Worm (Caenorhabditis elegans): Measurements from ENCODE around the gene M03B6.4.

Gene M03B6.4

ce11 chrX:13852606-13853005 lies 6.0 kb upstream of the M03B6.4 start, which contains the start of gene mct-3:
mct-3 (plus strand) TSS chrX:13852906.
- TF ChIP-seq lin-54 (GFP tag; optimal IDR thresholded peaks at IDR 0.05) (no peak), aptf-3 (GFP tag; IDR thresholded peaks at IDR 0.05) (no peak), mel-28 (tag; optimal IDR thresholded peaks at IDR 0.05; ENCODE audit: borderline replicate concordance) (no peak), let-526 (GFP tag; IDR thresholded peaks at IDR 0.05) (no peak), madf-8 (GFP tag; conservative IDR thresholded peaks at IDR 0.05) (no peak), nfyb-1 (GFP tag; IDR thresholded peaks at IDR 0.05) (no peak), sea-2 (GFP tag; IDR thresholded peaks at IDR 0.05) (no peak), rcor-1 (GFP tag; IDR thresholded peaks at IDR 0.05) (no peak), K12H6.12 (tag; optimal IDR thresholded peaks at IDR 0.05) (no peak), snpc-1.1 (tag; optimal IDR thresholded peaks at IDR 0.05; ENCODE audit: insufficient read depth) (no peak), nhr-90 (tag; optimal IDR thresholded peaks at IDR 0.05) (no peak), F52B5.7 (tag; optimal IDR thresholded peaks at IDR 0.05) (no peak), xnd-1 (tag; optimal IDR thresholded peaks at IDR 0.05) (no peak), fkh-3 (tag; optimal IDR thresholded peaks at IDR 0.05) (no peak)

ce11 chrX:13855928-13856327 lies 2.7 kb upstream of the M03B6.4 start:
- no peak for TF ChIP-seq K11D2.4 (GFP tag; IDR thresholded peaks at IDR 0.05)
- TF ChIP-seq sdz-38 (tag; optimal IDR thresholded peaks at IDR 0.05) = no peak
- TF ChIP-seq Y53F4B.3 (GFP tag; IDR thresholded peaks at IDR 0.05) = no peak
- TF ChIP-seq chd-7 (tag; optimal IDR thresholded peaks at IDR 0.05) = no peak
- TF ChIP-seq C17E4.6 (GFP tag; IDR thresholded peaks at IDR 0.05) = no peak
- no peak for TF ChIP-seq F10E7.11 (tag; optimal IDR thresholded peaks at IDR 0.05)
- TF ChIP-seq B0019.2 (GFP tag; conservative IDR thresholded peaks at IDR 0.05) = no peak
- no peak for TF ChIP-seq lag-1 (GFP tag; IDR thresholded peaks at IDR 0.05)
- TF ChIP-seq ztf-3 (GFP tag; optimal IDR thresholded peaks at IDR 0.05) = no peak
- no peak for TF ChIP-seq egrh-3 (GFP tag; IDR thresholded peaks at IDR 0.05)
- TF ChIP-seq ztf-18 (tag; optimal IDR thresholded peaks at IDR 0.05) = no peak
- no peak for TF ChIP-seq let-526 (GFP tag; IDR thresholded peaks at IDR 0.05)

- no peak for TF ChIP-seq F55B11.4 (tag; optimal IDR thresholded peaks at IDR 0.05; ENCODE audit: borderline replicate concordance, insufficient read depth)
- no peak for TF ChIP-seq ztf-28 (GFP tag; IDR thresholded peaks at IDR 0.05)
- no peak for TF ChIP-seq athp-1 (tag; optimal IDR thresholded peaks at IDR 0.05)
- TF ChIP-seq nfya-2 (GFP tag; IDR thresholded peaks at IDR 0.05) = no peak
- no peak for TF ChIP-seq pha-4 (tag; optimal IDR thresholded peaks at IDR 0.05)
- no peak for TF ChIP-seq zfh-2 (GFP tag; conservative IDR thresholded peaks at IDR 0.05)
- no peak for TF ChIP-seq dox-1 (GFP tag; IDR thresholded peaks at IDR 0.05)
- TF ChIP-seq K11D2.4 (GFP tag; IDR thresholded peaks at IDR 0.05) = no peak
- TF ChIP-seq nfya-1 (tag; optimal IDR thresholded peaks at IDR 0.05; ENCODE audit: borderline replicate concordance, insufficient read depth) = no peak
- no peak for TF ChIP-seq F23B12.7 (tag; optimal IDR thresholded peaks at IDR 0.05; ENCODE audit: insufficient read depth)
- TF ChIP-seq B0336.3 (GFP tag; IDR thresholded peaks at IDR 0.05) = no peak
- TF ChIP-seq rpc-1 (optimal IDR thresholded peaks at IDR 0.05) = no peak
- TF ChIP-seq rpc-1 (tag; optimal IDR thresholded peaks at IDR 0.05) = no peak
- TF ChIP-seq sptf-2 (GFP tag; optimal IDR thresholded peaks at IDR 0.05) = no peak
- TF ChIP-seq egl-44 (GFP tag; IDR thresholded peaks at IDR 0.05) = no peak
Measured at ce11 chrX:13864191-13864590, 5.5 kb downstream of the M03B6.4 start, which contains the start of gene M03B6.3. M03B6.3 (minus strand) TSS chrX:13864292.

Measured in whole organism, young adult.